Fruit fly (Drosophila melanogaster): ENCODE measurements around the gene alphaCOP.

The alphaCOP gene

DNA sequence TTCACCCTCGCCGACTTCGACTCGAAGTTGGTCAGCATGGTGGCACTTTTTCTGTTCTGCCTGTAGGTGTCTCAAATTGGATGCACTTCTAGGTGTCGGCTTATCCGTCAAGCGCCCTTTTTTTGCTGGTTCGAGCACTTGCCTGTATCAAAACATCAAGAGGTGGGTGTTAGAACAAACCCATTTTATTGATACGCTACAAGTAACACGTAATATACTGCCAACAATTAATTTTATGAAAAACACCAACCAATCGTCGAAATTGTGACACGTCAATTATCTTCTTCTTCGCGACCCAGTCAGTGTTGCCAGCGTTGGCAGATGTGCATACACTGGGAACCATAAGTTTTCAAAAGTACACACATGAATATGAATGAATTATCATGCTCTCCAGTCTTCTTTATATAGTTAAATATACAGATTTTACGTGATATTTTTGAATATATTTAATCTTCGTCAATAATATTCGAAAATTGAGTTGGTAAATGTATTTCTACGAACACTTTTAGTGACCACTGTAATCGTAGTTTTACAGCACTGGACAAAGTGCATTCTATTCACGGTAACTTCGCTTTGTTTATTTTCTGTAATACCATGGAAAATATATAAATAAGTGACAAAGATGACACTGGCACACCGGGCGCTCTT is at the start of gene alphaCOP, which contains the start of gene CG13919 (continued):
- TF ChIP-seq eg (GFP tag; IDR thresholded peaks at IDR 0.05): peak; percentile 98
- peak; percentile 97 for TF ChIP-seq Hr39 (GFP tag; optimal IDR thresholded peaks at IDR 0.05)
- peak; percentile 95 for TF ChIP-seq CG1621 (tag; optimal IDR thresholded peaks at IDR 0.05)
- peak; percentile 98 for TF ChIP-seq dsx (GFP tag; optimal IDR thresholded peaks at IDR 0.05; ENCODE audit: poor library complexity, severe bottlenecking)
- peak; percentile 96 for TF ChIP-seq net (GFP tag; optimal IDR thresholded peaks at IDR 0.05)
- peak; percentile 96 for TF ChIP-seq cyc (GFP tag; optimal IDR thresholded peaks at IDR 0.05)
- TF ChIP-seq CG11294 (GFP tag; IDR thresholded peaks at IDR 0.05): peak; percentile 97
- peak; percentile 97 for TF ChIP-seq CG34406 (GFP tag; optimal IDR thresholded peaks at IDR 0.05)
- TF ChIP-seq salr (GFP tag; optimal IDR thresholded peaks at IDR 0.05): peak; percentile 94

DNA sequence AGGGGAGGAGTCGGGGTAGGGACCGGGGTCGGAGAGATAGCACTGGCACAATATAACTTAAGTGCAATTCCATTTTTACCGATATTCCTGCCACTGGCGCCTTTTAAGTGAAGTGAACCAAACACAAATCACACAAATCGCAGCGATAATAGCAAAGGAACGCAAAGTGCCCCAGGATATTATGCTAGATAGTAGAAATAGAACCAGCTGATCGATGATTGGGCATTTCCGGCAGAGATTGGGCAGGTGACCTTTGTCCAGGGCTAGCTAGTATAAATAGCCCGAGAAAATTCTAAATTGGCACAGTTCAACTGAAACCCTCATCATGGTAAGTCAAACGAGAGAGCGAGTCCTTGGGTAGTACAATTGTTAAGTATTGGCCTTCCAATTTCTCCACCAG is 49.3 kb upstream of the alphaCOP start, which contains the start of gene CG12011:
TSS of gene CG12011 (plus strand) at position 301 of the 400 bp plus-strand sequence.
- TF ChIP-seq CG11294 (GFP tag; IDR thresholded peaks at IDR 0.05): no peak
- TF ChIP-seq Smox (GFP tag; optimal IDR thresholded peaks at IDR 0.05): no peak
- no peak for TF ChIP-seq vri (GFP tag; optimal IDR thresholded peaks at IDR 0.05)
- TF ChIP-seq dac (GFP tag; optimal IDR thresholded peaks at IDR 0.05): no peak
- TF ChIP-seq CG8119 (GFP tag; IDR thresholded peaks at IDR 0.05): no peak
- TF ChIP-seq CG9139 (GFP tag; optimal IDR thresholded peaks at IDR 0.05): no peak
- TF ChIP-seq Sox15 (GFP tag; optimal IDR thresholded peaks at IDR 0.05): no peak
- TF ChIP-seq cyc (GFP tag; optimal IDR thresholded peaks at IDR 0.05): no peak
- no peak for TF ChIP-seq CG3032 (tag; optimal IDR thresholded peaks at IDR 0.05)
- no peak for TF ChIP-seq Hr38 (GFP tag; optimal IDR thresholded peaks at IDR 0.05)
- no peak for TF ChIP-seq CG6854 (GFP tag; optimal IDR thresholded peaks at IDR 0.05)
- no peak for TF ChIP-seq CG34406 (GFP tag; optimal IDR thresholded peaks at IDR 0.05)
- TF ChIP-seq svp (GFP tag): no peak
- TF ChIP-seq Ets96B (tag; optimal IDR thresholded peaks at IDR 0.05): no peak
- TF ChIP-seq CG3919 (GFP tag; optimal IDR thresholded peaks at IDR 0.05): no peak

DNA sequence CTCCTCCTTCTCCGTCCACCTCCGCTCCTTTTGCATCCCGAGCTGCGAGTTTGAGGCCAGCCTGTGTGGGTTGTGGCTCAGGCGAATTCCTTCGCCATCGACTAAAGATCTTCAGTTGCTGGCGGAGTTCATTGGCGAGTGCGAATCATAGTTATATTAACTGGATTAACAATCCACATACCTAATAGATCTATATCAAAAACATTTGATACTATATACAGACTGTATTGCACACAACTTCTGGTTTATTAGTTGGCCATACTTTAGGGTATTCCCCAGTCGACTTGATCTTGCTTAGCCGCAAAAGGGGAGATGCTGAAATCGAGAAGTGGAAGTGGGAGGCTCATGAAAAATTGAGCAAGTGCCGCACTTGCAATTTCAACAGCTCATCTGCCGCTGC is 47.9 kb upstream of the alphaCOP start:
- TF ChIP-seq Eip78C (GFP tag) (peak; percentile 74), CG6276 (GFP tag; optimal IDR thresholded peaks at IDR 0.05) (no peak), net (GFP tag; optimal IDR thresholded peaks at IDR 0.05) (no peak), CG15336 (GFP tag; IDR thresholded peaks at IDR 0.05) (no peak), Gug (GFP tag; IDR thresholded peaks at IDR 0.05) (no peak), Eip75B (GFP tag; optimal IDR thresholded peaks at IDR 0.05) (no peak), CG10631 (GFP tag; optimal IDR thresholded peaks at IDR 0.05) (peak; percentile 17), CG34406 (GFP tag; optimal IDR thresholded peaks at IDR 0.05) (no peak), CG8319 (GFP tag; optimal IDR thresholded peaks at IDR 0.05) (no peak), OdsH (GFP tag; optimal IDR thresholded peaks at IDR 0.05) (no peak), esn (GFP tag; optimal IDR thresholded peaks at IDR 0.05) (no peak), Sox14 (GFP tag; optimal IDR thresholded peaks at IDR 0.05) (no peak), lz (GFP tag; optimal IDR thresholded peaks at IDR 0.05) (no peak), CG6163 (GFP tag; IDR thresholded peaks at IDR 0.05) (peak; percentile 35; the same call in 1 of the 3 replicates), CG10669 (GFP tag; optimal IDR thresholded peaks at IDR 0.05) (peak; percentile 68), Eip93F (GFP tag; optimal IDR thresholded peaks at IDR 0.05) (no peak), eg (GFP tag; IDR thresholded peaks at IDR 0.05) (no peak), CG16779 (tag; optimal IDR thresholded peaks at IDR 0.05) (no peak), CG9139 (GFP tag; optimal IDR thresholded peaks at IDR 0.05) (peak; percentile 10), svp (GFP tag) (no peak), Ets96B (tag; optimal IDR thresholded peaks at IDR 0.05) (peak; percentile 69), topi (GFP tag; optimal IDR thresholded peaks at IDR 0.05) (no peak), CG8632 (GFP tag; optimal IDR thresholded peaks at IDR 0.05) (no peak), CG31627 (GFP tag; optimal IDR thresholded peaks at IDR 0.05) (no peak), vri (GFP tag; optimal IDR thresholded peaks at IDR 0.05) (no peak), Hr4 (GFP tag; optimal IDR thresholded peaks at IDR 0.05) (no peak), Ets21C (GFP tag; optimal IDR thresholded peaks at IDR 0.05) (no peak), CG11902 (GFP tag; optimal IDR thresholded peaks at IDR 0.05) (no peak), CG6808 (GFP tag; optimal IDR thresholded peaks at IDR 0.05) (peak; percentile 32), dsx (GFP tag; optimal IDR thresholded peaks at IDR 0.05; ENCODE audit: poor library complexity, severe bottlenecking) (no peak), Blimp-1 (GFP tag; optimal IDR thresholded peaks at IDR 0.05) (no peak), Sox102F (GFP tag; optimal IDR thresholded peaks at IDR 0.05) (no peak), cyc (GFP tag; optimal IDR thresholded peaks at IDR 0.05) (peak; percentile 23), fkh (GFP tag; optimal IDR thresholded peaks at IDR 0.05) (no peak), CG11762 (GFP tag; optimal IDR thresholded peaks at IDR 0.05; ENCODE audit: insufficient read depth) (no peak)

All from whole organism, prepupa.